Worm (Caenorhabditis elegans) whole organism, young adult: ENCODE measurements around the gene D1054.19.
A peak's percentile ranks its signal among the peaks of the same experiment; 100 is the strongest.

ENCODE experiments used
- B0261.1 ChIP-seq: sonication (generic microtip); optimal IDR thresholded peaks from 2 replicates; lab custom pipeline; 2016; ENCODE audit warnings: mild to moderate bottlenecking, missing genetic modification characterization, moderate library complexity, missing compliant biosample characterization
- C06A6.2 ChIP-seq: fragments of 200-800 bp; sonication (Bioruptor generic); conservative IDR thresholded peaks from 2 replicates; pipeline ENCODE4 v1.3.6; 2022; ENCODE audit warnings: missing genetic modification characterization, missing compliant biosample characterization
- C17E4.6 ChIP-seq: fragments of 200-800 bp; sonication (Bioruptor generic); IDR thresholded peaks from 2 replicates; pipeline ENCODE4 v1.3.6; 2022; ENCODE audit warnings: missing genetic modification reagents, missing genetic modification characterization, missing compliant biosample characterization
- F10E7.11 ChIP-seq: sonication (generic microtip); optimal IDR thresholded peaks from 2 replicates; lab custom pipeline; 2017; ENCODE audit warnings: mild to moderate bottlenecking, missing genetic modification characterization, moderate library complexity, missing compliant biosample characterization
- F23B12.7 ChIP-seq: sonication (generic microtip); optimal IDR thresholded peaks from 2 replicates; lab custom pipeline; 2017; ENCODE audit warnings: missing genetic modification characterization, mild to moderate bottlenecking, missing compliant biosample characterization, antibody characterized with exemption, moderate library complexity; ENCODE audit not compliant: insufficient read depth
- F49E8.2 ChIP-seq: sonication (generic microtip); optimal IDR thresholded peaks from 3 replicates; lab custom pipeline; 2017; ENCODE audit warnings: missing genetic modification characterization, mild to moderate bottlenecking, missing compliant biosample characterization, antibody characterized with exemption, moderate library complexity; ENCODE audit not compliant: insufficient read depth
- F55B11.4 ChIP-seq: sonication (generic microtip); optimal IDR thresholded peaks from 2 replicates; lab custom pipeline; 2016; ENCODE audit warnings: missing compliant biosample characterization, missing genetic modification characterization, borderline replicate concordance; ENCODE audit not compliant: insufficient read depth
- K12H6.12 ChIP-seq: fragments of 200-800 bp; sonication (Bioruptor generic); optimal IDR thresholded peaks from 2 replicates; lab custom pipeline; 2018; ENCODE audit warnings: mild to moderate bottlenecking, missing genetic modification characterization, missing compliant biosample characterization
- T26A5.8 ChIP-seq: sonication (generic microtip); optimal IDR thresholded peaks from 2 replicates; lab custom pipeline; 2016; ENCODE audit warnings: missing genetic modification characterization, missing compliant biosample characterization
- Y53G8AR.9 ChIP-seq: fragments of 200-800 bp; sonication (Bioruptor generic); conservative IDR thresholded peaks from 2 replicates; pipeline ENCODE4 v1.3.6; 2022; ENCODE audit warnings: missing genetic modification reagents, missing genetic modification characterization, missing compliant biosample characterization
- Y56A3A.18 ChIP-seq: fragments of 200-800 bp; sonication (Bioruptor generic); IDR thresholded peaks from 2 replicates; pipeline ENCODE4 v1.3.6; 2022; ENCODE audit warnings: missing genetic modification reagents, missing genetic modification characterization, missing compliant biosample characterization
- Y67H2A.10 ChIP-seq: fragments of 200-800 bp; sonication (Bioruptor generic); conservative IDR thresholded peaks from 2 replicates; pipeline ENCODE4 v1.3.6; 2022; ENCODE audit warnings: missing genetic modification reagents, missing genetic modification characterization, missing compliant biosample characterization
- Y79H2A.3 ChIP-seq: fragments of 200-800 bp; sonication (Bioruptor generic); conservative IDR thresholded peaks from 2 replicates; pipeline ENCODE4 v1.3.6; 2022; ENCODE audit warnings: missing genetic modification reagents, missing genetic modification characterization, missing compliant biosample characterization
- ZK185.1 ChIP-seq: sonication (generic microtip); optimal IDR thresholded peaks from 2 replicates; lab custom pipeline; 2016; ENCODE audit warnings: mild to moderate bottlenecking, missing genetic modification characterization, missing compliant biosample characterization; ENCODE audit not compliant: poor library complexity, severe bottlenecking
- akir-1 ChIP-seq: fragments of 200-800 bp; sonication (Bioruptor generic); optimal IDR thresholded peaks from 2 replicates; lab custom pipeline; 2018; ENCODE audit warnings: mild to moderate bottlenecking, missing genetic modification characterization, moderate library complexity, missing compliant biosample characterization
- attf-5 ChIP-seq: fragments of 200-800 bp; sonication (Bioruptor generic); optimal IDR thresholded peaks from 2 replicates; lab custom pipeline; 2018; ENCODE audit warnings: mild to moderate bottlenecking, missing genetic modification characterization, missing compliant biosample characterization
- ccch-3 ChIP-seq: fragments of 200-800 bp; sonication (Bioruptor generic); optimal IDR thresholded peaks from 2 replicates; lab custom pipeline; 2018; ENCODE audit warnings: mild to moderate bottlenecking, missing genetic modification characterization, missing compliant biosample characterization
- cebp-2 ChIP-seq: fragments of 200-800 bp; sonication (Bioruptor generic); IDR thresholded peaks from 2 replicates; pipeline ENCODE4 v1.3.6; 2022; ENCODE audit warnings: missing genetic modification characterization, missing compliant biosample characterization
- ceh-100 ChIP-seq: fragments of 200-800 bp; sonication (Bioruptor generic); IDR thresholded peaks from 2 replicates; pipeline ENCODE4 v1.3.6; 2022; ENCODE audit warnings: missing genetic modification reagents, missing genetic modification characterization, missing compliant biosample characterization
- die-1 ChIP-seq: sonication (generic microtip); optimal IDR thresholded peaks from 2 replicates; lab custom pipeline; 2016; ENCODE audit warnings: missing genotype, mild to moderate bottlenecking, missing genetic modification characterization, missing compliant biosample characterization
- efl-1 ChIP-seq: fragments of 150-350 bp; optimal IDR thresholded peaks from 2 replicates; lab custom pipeline; 2014; ENCODE audit warnings: missing biosample characterization, missing genetic modification reagents, missing genetic modification characterization
- egl-44 ChIP-seq: fragments of 200-800 bp; sonication (Bioruptor generic); IDR thresholded peaks from 2 replicates; pipeline ENCODE4 v1.3.6; 2022; ENCODE audit warnings: missing genetic modification reagents, missing genetic modification characterization, missing compliant biosample characterization
- him-1 ChIP-seq: sonication (generic microtip); optimal IDR thresholded peaks from 2 replicates; lab custom pipeline; 2016; ENCODE audit warnings: missing genotype, missing genetic modification reagents, missing genetic modification characterization, missing compliant biosample characterization
- hlh-26 ChIP-seq: fragments of 200-800 bp; sonication (Bioruptor generic); conservative IDR thresholded peaks from 2 replicates; pipeline ENCODE4 v1.3.6; 2022; ENCODE audit warnings: missing genetic modification reagents, missing genetic modification characterization, missing compliant biosample characterization
- hmg-1.2 ChIP-seq: fragments of 200-800 bp; sonication (Bioruptor generic); IDR thresholded peaks from 2 replicates; pipeline ENCODE4 v1.3.6; 2022; ENCODE audit warnings: missing genetic modification reagents, missing genetic modification characterization, missing compliant biosample characterization
- lag-1 ChIP-seq: fragments of 200-800 bp; sonication (Bioruptor generic); IDR thresholded peaks from 2 replicates; pipeline ENCODE4 v1.3.6; 2022; ENCODE audit warnings: missing genetic modification reagents, missing genetic modification characterization, missing compliant biosample characterization
- let-607 ChIP-seq, 2 experiments: fragments of 200-800 bp in 1 of 2; sonication (Bioruptor generic) in 1 of 2; sonication (generic microtip) in 1 of 2; optimal IDR thresholded peaks; 2 replicates each; lab custom pipeline; 2016 to 2018; ENCODE audit warnings: mild to moderate bottlenecking in 2 of 2, missing compliant biosample characterization in 2 of 2, missing genetic modification characterization in 2 of 2, moderate library complexity in 2 of 2, missing genotype in 1 of 2
- lin-26 ChIP-seq: fragments of 200-800 bp; sonication (Bioruptor generic); IDR thresholded peaks from 2 replicates; pipeline ENCODE4 v1.3.6; 2022; ENCODE audit warnings: missing genetic modification reagents, missing genetic modification characterization, missing compliant biosample characterization
- lsl-1 ChIP-seq: fragments of 200-800 bp; sonication (Bioruptor generic); optimal IDR thresholded peaks from 2 replicates; lab custom pipeline; 2018; ENCODE audit warnings: mild to moderate bottlenecking, missing genetic modification characterization, moderate library complexity, missing compliant biosample characterization
- madf-8 ChIP-seq: fragments of 200-800 bp; sonication (Bioruptor generic); conservative IDR thresholded peaks from 2 replicates; pipeline ENCODE4 v1.3.6; 2022; ENCODE audit warnings: missing genetic modification reagents, missing genetic modification characterization, missing compliant biosample characterization
- nfya-1 ChIP-seq: sonication (generic microtip); optimal IDR thresholded peaks from 2 replicates; lab custom pipeline; 2017; ENCODE audit warnings: antibody characterized with exemption, missing compliant biosample characterization, missing genetic modification characterization, borderline replicate concordance; ENCODE audit not compliant: insufficient read depth
- nfya-2 ChIP-seq: fragments of 200-800 bp; sonication (Bioruptor generic); IDR thresholded peaks from 2 replicates; pipeline ENCODE4 v1.3.6; 2022; ENCODE audit warnings: missing genetic modification reagents, missing genetic modification characterization, missing compliant biosample characterization
- pbrm-1 ChIP-seq: fragments of 200-800 bp; sonication (Bioruptor generic); IDR thresholded peaks from 2 replicates; pipeline ENCODE4 v1.3.6; 2022; ENCODE audit warnings: missing genetic modification reagents, missing genetic modification characterization, missing compliant biosample characterization
- pha-4 ChIP-seq: fragments of 150-350 bp; sonication (generic microtip); optimal IDR thresholded peaks from 2 replicates; lab custom pipeline; 2014; ENCODE audit warnings: missing biosample characterization, missing genetic modification reagents, missing genetic modification characterization
- rcor-1 ChIP-seq: fragments of 200-800 bp; sonication (Bioruptor generic); IDR thresholded peaks from 2 replicates; pipeline ENCODE4 v1.3.6; 2022; ENCODE audit warnings: missing genetic modification reagents, missing genetic modification characterization, missing compliant biosample characterization
- rec-8 ChIP-seq, 2 experiments: sonication (generic microtip); optimal IDR thresholded peaks; 2 replicates each; lab custom pipeline; 2016; ENCODE audit warnings: mild to moderate bottlenecking in 2 of 2, missing genetic modification characterization in 2 of 2, missing genetic modification reagents in 2 of 2, missing genotype in 2 of 2, missing biosample characterization in 1 of 2, missing compliant biosample characterization in 1 of 2, moderate library complexity in 1 of 2
- repo-1 ChIP-seq: sonication (generic microtip); optimal IDR thresholded peaks from 2 replicates; lab custom pipeline; 2017; ENCODE audit warnings: mild to moderate bottlenecking, missing genetic modification characterization, missing compliant biosample characterization
- sdz-38 ChIP-seq: sonication (generic microtip); optimal IDR thresholded peaks from 2 replicates; lab custom pipeline; 2016; ENCODE audit warnings: missing genotype, missing genetic modification characterization, missing compliant biosample characterization
- sea-2 ChIP-seq: fragments of 200-800 bp; sonication (Bioruptor generic); IDR thresholded peaks from 2 replicates; pipeline ENCODE4 v1.3.6; 2022; ENCODE audit warnings: missing genetic modification characterization, missing compliant biosample characterization
- snpc-4 ChIP-seq, 5 experiments: fragments of 150-350 bp in 1 of 5; sonication (generic microtip) in 4 of 5; optimal IDR thresholded peaks; 2 replicates each; lab custom pipeline; 2014 to 2018; ENCODE audit warnings: missing genetic modification characterization in 5 of 5, missing biosample characterization in 3 of 5, antibody characterized with exemption in 2 of 5, mild to moderate bottlenecking in 2 of 5, missing compliant biosample characterization in 2 of 5, missing genotype in 2 of 5, moderate library complexity in 2 of 5, missing genetic modification reagents in 1 of 5
- sptf-2 ChIP-seq: fragments of 200-800 bp; sonication (Bioruptor generic); optimal IDR thresholded peaks from 2 replicates; lab custom pipeline; 2018; ENCODE audit warnings: mild to moderate bottlenecking, missing genetic modification characterization, missing compliant biosample characterization
- tbp1 ChIP-seq: fragments of 200-800 bp; sonication (Bioruptor generic); optimal IDR thresholded peaks from 2 replicates; lab custom pipeline; 2018; ENCODE audit warnings: mild to moderate bottlenecking, missing genetic modification characterization, missing compliant biosample characterization
- ztf-18 ChIP-seq: sonication (generic microtip); optimal IDR thresholded peaks from 2 replicates; lab custom pipeline; 2016; ENCODE audit warnings: missing genotype, mild to moderate bottlenecking, missing genetic modification characterization, missing compliant biosample characterization
- ztf-22 ChIP-seq: fragments of 200-800 bp; sonication (Bioruptor generic); optimal IDR thresholded peaks from 2 replicates; lab custom pipeline; 2018; ENCODE audit warnings: mild to moderate bottlenecking, missing genetic modification characterization, moderate library complexity, missing compliant biosample characterization
- ztf-26 ChIP-seq: sonication (generic microtip); optimal IDR thresholded peaks from 2 replicates; lab custom pipeline; 2017; ENCODE audit warnings: missing genetic modification characterization, missing compliant biosample characterization
- ztf-6 ChIP-seq: fragments of 200-800 bp; sonication (Bioruptor generic); IDR thresholded peaks from 2 replicates; pipeline ENCODE4 v1.3.6; 2022; ENCODE audit warnings: missing genetic modification reagents, missing genetic modification characterization, missing compliant biosample characterization

Gene D1054.19

DNA sequence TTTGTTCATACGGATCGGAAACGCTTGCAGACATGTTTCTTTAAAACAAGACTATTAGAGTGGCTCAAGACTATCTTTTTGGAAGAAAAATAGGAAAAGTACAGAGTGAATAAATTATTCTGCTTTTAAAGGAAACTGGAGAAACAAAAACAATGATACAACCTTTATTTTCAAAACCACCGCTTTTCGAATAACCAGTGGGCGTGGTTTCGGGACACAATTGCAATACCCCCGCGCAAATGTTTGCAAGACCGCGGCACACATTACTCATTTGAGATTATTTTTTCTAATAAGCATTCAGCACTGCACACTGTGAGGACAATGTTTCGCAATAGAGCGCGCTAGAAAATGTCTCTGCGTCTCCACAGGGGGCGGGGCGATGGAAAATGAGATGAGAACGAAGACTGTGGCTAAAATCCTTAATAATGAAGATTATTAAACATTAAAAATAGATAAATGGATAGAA lies 12.3 kb downstream of the D1054.19 start, which contains the start of gene plrg-1 (continued):
- TF ChIP-seq snpc-4 (GFP tag; optimal IDR thresholded peaks at IDR 0.05; lab: Kevin White, UChicago) (peak; percentile 35), snpc-4 (tag; optimal IDR thresholded peaks at IDR 0.05; lab: Kevin White, UChicago) (peak; percentile 35 to 72 (median 70)), T26A5.8 (tag; lab: Kevin White, UChicago) (no peak), ccch-3 (GFP tag; lab: Kevin White, UChicago) (no peak), die-1 (tag; lab: Kevin White, UChicago) (peak; percentile 43), pbrm-1 (GFP tag; lab: Robert Waterston, UW) (peak; percentile 94), ZK185.1 (tag; lab: Kevin White, UChicago) (peak; percentile 91), F23B12.7 (peak; percentile 84), C06A6.2 (GFP tag; lab: Robert Waterston, UW) (peak; percentile 96), F55B11.4 (tag; lab: Kevin White, UChicago) (no peak), hlh-26 (GFP tag; lab: Robert Waterston, UW) (no peak), cebp-2 (GFP tag; lab: Robert Waterston, UW) (0 out of 2 replicates have a peak, but pooled peaks have one; percentile 74), B0261.1 (tag; lab: Kevin White, UChicago) (no peak), nfya-1 (tag; lab: Kevin White, UChicago) (no peak), akir-1 (GFP tag; lab: Kevin White, UChicago) (no peak), ztf-18 (tag; lab: Kevin White, UChicago) (peak; percentile 73), tbp1 (GFP tag; lab: Kevin White, UChicago) (peak; percentile 69), ztf-22 (GFP tag; lab: Kevin White, UChicago) (no peak), hmg-1.2 (GFP tag; lab: Robert Waterston, UW) (peak; percentile 86), sea-2 (GFP tag; lab: Robert Waterston, UW) (no peak), K12H6.12 (tag; lab: Kevin White, UChicago) (peak; percentile 45), Y56A3A.18 (GFP tag; lab: Robert Waterston, UW) (peak; percentile 56; the same call in 1 of the 2 replicates), sptf-2 (no peak), Y79H2A.3 (GFP tag; lab: Robert Waterston, UW) (0 out of 2 replicates have a peak, but pooled peaks have one; percentile 74), lsl-1 (GFP tag; lab: Kevin White, UChicago) (peak; percentile 74), him-1 (tag; lab: Kevin White, UChicago) (peak; percentile 47), sdz-38 (no peak), ztf-26 (tag; lab: Kevin White, UChicago) (peak; percentile 32), lin-26 (GFP tag; lab: Robert Waterston, UW) (peak; percentile 81), madf-8 (peak; percentile 48; the same call in 1 of the 2 replicates), repo-1 (peak; percentile 38), Y67H2A.10 (GFP tag; lab: Robert Waterston, UW) (peak; percentile 31; the same call in 1 of the 2 replicates), rcor-1 (peak; percentile 93), rec-8 (tag; optimal IDR thresholded peaks at IDR 0.05; lab: Kevin White, UChicago) (peak; percentile 20 to 60), pha-4 (no peak), ztf-6 (GFP tag; lab: Robert Waterston, UW) (peak; percentile 72; the same call in 1 of the 2 replicates), Y53G8AR.9 (GFP tag; lab: Robert Waterston, UW) (peak; percentile 85), ceh-100 (GFP tag; lab: Robert Waterston, UW) (peak; percentile 88), efl-1 (GFP tag; lab: Kevin White, UChicago) (peak; percentile 59), let-607 (tag; optimal IDR thresholded peaks at IDR 0.05; lab: Kevin White, UChicago) (peak; percentile 34 to 70), egl-44 (peak; percentile 95), lag-1 (GFP tag; lab: Robert Waterston, UW) (0 out of 2 replicates have a peak, but pooled peaks have one; percentile 49), nfya-2 (no peak), attf-5 (GFP tag; lab: Kevin White, UChicago) (peak; percentile 97), C17E4.6 (GFP tag; lab: Robert Waterston, UW) (peak; percentile 19; the same call in 1 of the 2 replicates), F49E8.2 (tag; lab: Kevin White, UChicago) (peak; percentile 68), F10E7.11 (tag; lab: Kevin White, UChicago) (no peak)
